Fruit fly (Drosophila melanogaster): ENCODE measurements around the gene Sec61alpha.
A peak's percentile ranks its signal among the peaks of the same experiment; 100 is the strongest.

Sec61alpha gene

dm6 chr2L:6490783-6491249, 10.4 kb upstream of the Sec61alpha start, which contains the start of the genes Phf5a and CG31638 (continued):
- TF ChIP-seq CG4318 (GFP tag; optimal IDR thresholded peaks at IDR 0.05) (no peak), esn (GFP tag; optimal IDR thresholded peaks at IDR 0.05) (peak; percentile 93), CG31627 (GFP tag; optimal IDR thresholded peaks at IDR 0.05) (peak; percentile 70), CG6808 (GFP tag; optimal IDR thresholded peaks at IDR 0.05) (peak; percentile 81), Eip78C (GFP tag) (peak; percentile 78), Eip75B (GFP tag; optimal IDR thresholded peaks at IDR 0.05) (no peak), svp (GFP tag) (no peak), CG11762 (GFP tag; optimal IDR thresholded peaks at IDR 0.05; ENCODE audit: insufficient read depth) (peak; percentile 87), CG16779 (tag; optimal IDR thresholded peaks at IDR 0.05) (no peak), Gug (GFP tag; IDR thresholded peaks at IDR 0.05) (peak; percentile 96), fkh (GFP tag; optimal IDR thresholded peaks at IDR 0.05) (peak; percentile 58), Lpt (GFP tag; optimal IDR thresholded peaks at IDR 0.05) (peak; percentile 72), dac (GFP tag; optimal IDR thresholded peaks at IDR 0.05) (peak; percentile 90), ss (GFP tag; optimal IDR thresholded peaks at IDR 0.05) (no peak), CG6163 (GFP tag; IDR thresholded peaks at IDR 0.05) (no peak), CG6792 (GFP tag; optimal IDR thresholded peaks at IDR 0.05) (peak; percentile 75), Hr38 (GFP tag; optimal IDR thresholded peaks at IDR 0.05) (peak; percentile 32), Eip93F (GFP tag; optimal IDR thresholded peaks at IDR 0.05) (no peak), CG34406 (GFP tag; optimal IDR thresholded peaks at IDR 0.05) (peak; percentile 79)

dm6 chr2L:6488676-6489140, 8.3 kb upstream of the Sec61alpha start, which contains the start of the genes KFase and epsilonCOP:
TSS of gene KFase (minus strand) at chr2L:6488756.
TSS of gene epsilonCOP (plus strand) at chr2L:6489090.
- no peak for TF ChIP-seq CG15336 (GFP tag; IDR thresholded peaks at IDR 0.05)
- no peak for TF ChIP-seq fd59A (GFP tag; optimal IDR thresholded peaks at IDR 0.05)
- TF ChIP-seq CG11762 (GFP tag; optimal IDR thresholded peaks at IDR 0.05; ENCODE audit: insufficient read depth) = no peak
- TF ChIP-seq eg (GFP tag; IDR thresholded peaks at IDR 0.05) = no peak
- peak; percentile 57 for TF ChIP-seq pdm3 (GFP tag; optimal IDR thresholded peaks at IDR 0.05)
- TF ChIP-seq CG6792 (GFP tag; optimal IDR thresholded peaks at IDR 0.05) = peak; percentile 22
- no peak for TF ChIP-seq CG11902 (GFP tag; optimal IDR thresholded peaks at IDR 0.05)
- no peak for TF ChIP-seq net (GFP tag; optimal IDR thresholded peaks at IDR 0.05)
- no peak for TF ChIP-seq spab (GFP tag; optimal IDR thresholded peaks at IDR 0.05)
- no peak for TF ChIP-seq CG6276 (GFP tag; optimal IDR thresholded peaks at IDR 0.05)
- no peak for TF ChIP-seq Sox102F (GFP tag; optimal IDR thresholded peaks at IDR 0.05)
- no peak for TF ChIP-seq Eip93F (GFP tag; optimal IDR thresholded peaks at IDR 0.05)
- TF ChIP-seq lz (GFP tag; optimal IDR thresholded peaks at IDR 0.05) = peak; percentile 47
- no peak for TF ChIP-seq CG6808 (GFP tag; optimal IDR thresholded peaks at IDR 0.05)
- TF ChIP-seq Ets96B (tag; optimal IDR thresholded peaks at IDR 0.05) = no peak
- 0 out of 3 replicates have a peak, but pooled peaks have one; percentile 47 for TF ChIP-seq CG6163 (GFP tag; IDR thresholded peaks at IDR 0.05)
- TF ChIP-seq dsx (GFP tag; optimal IDR thresholded peaks at IDR 0.05; ENCODE audit: poor library complexity, severe bottlenecking) = peak; percentile 22
- TF ChIP-seq Hr4 (GFP tag; optimal IDR thresholded peaks at IDR 0.05) = no peak
- TF ChIP-seq CG11294 (GFP tag; IDR thresholded peaks at IDR 0.05) = no peak
- TF ChIP-seq Lpt (GFP tag; optimal IDR thresholded peaks at IDR 0.05) = no peak
- TF ChIP-seq salr (GFP tag; optimal IDR thresholded peaks at IDR 0.05) = no peak
- peak; percentile 22 for TF ChIP-seq CG3032 (tag; optimal IDR thresholded peaks at IDR 0.05)
- TF ChIP-seq CG6854 (GFP tag; optimal IDR thresholded peaks at IDR 0.05) = no peak
- no peak for TF ChIP-seq CG16779 (tag; optimal IDR thresholded peaks at IDR 0.05)
- peak; percentile 36 for TF ChIP-seq achi (GFP tag; optimal IDR thresholded peaks at IDR 0.05)
- no peak for TF ChIP-seq vri (GFP tag; optimal IDR thresholded peaks at IDR 0.05)
- no peak for TF ChIP-seq CG10669 (GFP tag; optimal IDR thresholded peaks at IDR 0.05)
- TF ChIP-seq Gug (GFP tag; IDR thresholded peaks at IDR 0.05) = no peak
- no peak for TF ChIP-seq Sox14 (GFP tag; optimal IDR thresholded peaks at IDR 0.05)
- TF ChIP-seq CG34406 (GFP tag; optimal IDR thresholded peaks at IDR 0.05) = peak; percentile 41
- no peak for TF ChIP-seq acj6 (GFP tag; optimal IDR thresholded peaks at IDR 0.05)
- peak; percentile 31 for TF ChIP-seq CG1621 (tag; optimal IDR thresholded peaks at IDR 0.05)
- no peak for TF ChIP-seq Blimp-1 (GFP tag; optimal IDR thresholded peaks at IDR 0.05)
- peak; percentile 45 for TF ChIP-seq topi (GFP tag; optimal IDR thresholded peaks at IDR 0.05)
- TF ChIP-seq fd85E (GFP tag; optimal IDR thresholded peaks at IDR 0.05) = no peak
- TF ChIP-seq Sox15 (GFP tag; optimal IDR thresholded peaks at IDR 0.05) = peak; percentile 8
- TF ChIP-seq svp (GFP tag) = no peak
- peak; percentile 69 for TF ChIP-seq fkh (GFP tag; optimal IDR thresholded peaks at IDR 0.05)
- peak; percentile 45 for TF ChIP-seq CG10631 (GFP tag; optimal IDR thresholded peaks at IDR 0.05)
- no peak for TF ChIP-seq dac (GFP tag; optimal IDR thresholded peaks at IDR 0.05)
- TF ChIP-seq Ets21C (GFP tag; optimal IDR thresholded peaks at IDR 0.05) = peak; percentile 23
